Fruit fly (Drosophila melanogaster): ENCODE measurements around the gene CG5787.

Gene CG5787

DNA sequence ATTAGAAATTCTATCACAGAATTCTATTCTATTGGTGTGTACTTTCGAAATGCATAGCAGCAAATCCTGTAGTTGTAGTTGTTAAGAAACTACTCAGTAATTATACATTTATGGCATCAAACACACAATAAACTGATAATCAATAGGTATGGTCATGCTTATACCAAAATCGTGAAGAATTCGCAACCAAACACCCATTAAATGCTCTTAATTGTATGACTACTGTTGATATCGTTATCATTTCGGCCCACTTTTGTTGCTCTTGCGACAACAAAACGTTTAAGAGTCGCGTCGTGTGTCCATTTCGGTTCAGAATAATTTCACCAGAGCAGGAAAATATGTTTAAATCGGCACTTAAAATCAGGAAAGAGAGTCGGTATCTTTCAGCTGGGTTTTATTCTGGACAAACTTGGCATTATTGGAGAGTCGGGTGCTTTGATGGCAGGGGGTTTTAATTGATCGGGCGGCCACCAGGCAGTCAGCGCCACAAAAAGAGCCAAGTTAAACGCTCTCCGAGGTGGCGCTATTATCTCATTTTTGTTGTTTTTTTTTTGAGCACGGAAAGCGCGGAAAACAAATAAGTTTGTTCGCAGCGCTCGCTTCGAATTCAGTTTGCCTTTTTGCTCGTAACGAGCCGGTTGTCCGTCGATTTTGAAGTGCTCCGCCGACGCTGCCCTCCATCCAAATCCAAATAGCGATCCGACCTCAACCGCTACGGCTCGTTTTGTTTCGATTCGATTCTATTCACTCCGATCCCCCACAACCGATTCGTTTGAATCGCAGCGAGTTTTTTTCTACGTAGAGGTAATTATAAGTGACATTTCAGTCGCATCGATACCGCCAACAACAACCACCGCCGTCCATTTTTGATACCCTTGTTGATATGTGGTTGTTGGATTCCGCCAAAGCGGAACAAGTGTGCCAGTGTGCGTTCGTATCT lies 6.0 kb upstream of the CG5787 start, which contains the start of gene MRP (continued):
- TF ChIP-seq lab (GFP tag; optimal IDR thresholded peaks at IDR 0.05) = peak; percentile 51
- no peak for TF ChIP-seq CG4424 (GFP tag; optimal IDR thresholded peaks at IDR 0.05)
- TF ChIP-seq abd-A (tag; optimal IDR thresholded peaks at IDR 0.05) = no peak
- no peak for TF ChIP-seq jing (GFP tag; optimal IDR thresholded peaks at IDR 0.05)
- TF ChIP-seq kah (GFP tag; optimal IDR thresholded peaks at IDR 0.05) = peak; percentile 53
- TF ChIP-seq CG7556 (GFP tag; optimal IDR thresholded peaks at IDR 0.05) = no peak
- TF ChIP-seq phol (tag; optimal IDR thresholded peaks at IDR 0.05) = no peak
- TF ChIP-seq ems (GFP tag; optimal IDR thresholded peaks at IDR 0.05) = no peak
- TF ChIP-seq NfI (GFP tag; optimal IDR thresholded peaks at IDR 0.05) = peak; percentile 6
- peak; percentile 91 for TF ChIP-seq exex (tag; optimal IDR thresholded peaks at IDR 0.05)
- no peak for TF ChIP-seq CG6689 (GFP tag; IDR thresholded peaks at IDR 0.05)
- TF ChIP-seq ewg (GFP tag; optimal IDR thresholded peaks at IDR 0.05) = no peak
- TF ChIP-seq tx (GFP tag; optimal IDR thresholded peaks at IDR 0.05) = no peak
- TF ChIP-seq CG7786 (GFP tag; optimal IDR thresholded peaks at IDR 0.05) = no peak
- no peak for TF ChIP-seq CG32772 (GFP tag; IDR thresholded peaks at IDR 0.05)
- TF ChIP-seq stwl (tag; optimal IDR thresholded peaks at IDR 0.05) = no peak
- TF ChIP-seq lilli (GFP tag; optimal IDR thresholded peaks at IDR 0.05) = no peak
- TF ChIP-seq Ptx1 (GFP tag; IDR thresholded peaks at IDR 0.05) = no peak
- TF ChIP-seq ftz-f1 (GFP tag; optimal IDR thresholded peaks at IDR 0.05) = peak; percentile 64
- TF ChIP-seq Ravus (GFP tag; IDR thresholded peaks at IDR 0.05) = no peak
- no peak for TF ChIP-seq CG10147 (GFP tag; optimal IDR thresholded peaks at IDR 0.05)
- peak; percentile 34 for TF ChIP-seq CG6765 (GFP tag; optimal IDR thresholded peaks at IDR 0.05)
- TF ChIP-seq CG9876 (GFP tag; optimal IDR thresholded peaks at IDR 0.05) = no peak
- TF ChIP-seq dmrt99B (tag; optimal IDR thresholded peaks at IDR 0.05) = no peak
- TF ChIP-seq Atf3 (GFP tag; optimal IDR thresholded peaks at IDR 0.05) = no peak
- no peak for TF ChIP-seq NK7.1 (GFP tag; optimal IDR thresholded peaks at IDR 0.05)

DNA sequence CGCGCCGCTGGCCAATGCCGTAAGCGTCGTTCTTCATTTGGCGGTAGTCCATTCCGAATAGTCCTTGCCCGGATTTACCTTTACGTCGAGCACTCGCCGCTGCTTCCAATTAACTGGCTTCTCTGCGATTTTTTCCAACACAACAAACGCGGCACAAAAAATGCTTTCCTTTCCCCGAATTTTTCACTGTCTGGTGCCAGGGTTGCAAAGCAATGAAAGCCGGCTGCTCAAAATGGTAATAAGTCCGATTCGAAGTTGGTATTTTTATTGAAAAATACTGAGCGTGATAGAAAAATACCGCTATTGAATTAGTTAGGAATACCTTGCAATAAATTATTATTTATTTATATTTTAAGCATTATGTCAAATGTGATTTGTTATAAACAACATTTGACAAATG lies 497 bp downstream of the CG5787 start:
- TF ChIP-seq CG17328 (GFP tag; IDR thresholded peaks at IDR 0.05) (no peak), phol (tag; optimal IDR thresholded peaks at IDR 0.05) (peak; percentile 52), luna (GFP tag; optimal IDR thresholded peaks at IDR 0.05) (no peak), CG6765 (GFP tag; optimal IDR thresholded peaks at IDR 0.05) (no peak), wek (GFP tag; optimal IDR thresholded peaks at IDR 0.05) (no peak), sc (optimal IDR thresholded peaks at IDR 0.05) (no peak), sc (GFP tag; optimal IDR thresholded peaks at IDR 0.05) (no peak), Atf6 (GFP tag; IDR thresholded peaks at IDR 0.05) (no peak), sisA (GFP tag; IDR thresholded peaks at IDR 0.05) (no peak), stwl (tag; optimal IDR thresholded peaks at IDR 0.05) (peak; percentile 84), CG13624 (GFP tag; optimal IDR thresholded peaks at IDR 0.05) (no peak), grn (GFP tag; optimal IDR thresholded peaks at IDR 0.05) (no peak), Awh (GFP tag; IDR thresholded peaks at IDR 0.05) (no peak), CG6683 (GFP tag; optimal IDR thresholded peaks at IDR 0.05) (no peak), CG4854 (GFP tag; optimal IDR thresholded peaks at IDR 0.05) (no peak), ssp (GFP tag; IDR thresholded peaks at IDR 0.05) (0 out of 2 replicates have a peak, but pooled peaks have one; percentile 7), Oaz (GFP tag; IDR thresholded peaks at IDR 0.05) (no peak), Lpt (GFP tag; optimal IDR thresholded peaks at IDR 0.05) (no peak), CG3995 (GFP tag; optimal IDR thresholded peaks at IDR 0.05) (peak; percentile 45), CG15073 (GFP tag; optimal IDR thresholded peaks at IDR 0.05) (no peak), Chrac-16 (GFP tag; optimal IDR thresholded peaks at IDR 0.05) (peak; percentile 2), CG30431 (GFP tag; optimal IDR thresholded peaks at IDR 0.05) (no peak), Sin3A (optimal IDR thresholded peaks at IDR 0.05) (peak; percentile 33), CG3407 (GFP tag; optimal IDR thresholded peaks at IDR 0.05) (no peak), br (optimal IDR thresholded peaks at IDR 0.05) (no peak), tin (GFP tag; optimal IDR thresholded peaks at IDR 0.05) (no peak), Hr3 (GFP tag; optimal IDR thresholded peaks at IDR 0.05) (no peak), sens (GFP tag) (peak; percentile 41), CG12236 (GFP tag; optimal IDR thresholded peaks at IDR 0.05) (no peak)

Data from whole organism, embryonic.